Worm (Caenorhabditis elegans): ENCODE measurements around the gene rbd-1.

rbd-1 gene

DNA sequence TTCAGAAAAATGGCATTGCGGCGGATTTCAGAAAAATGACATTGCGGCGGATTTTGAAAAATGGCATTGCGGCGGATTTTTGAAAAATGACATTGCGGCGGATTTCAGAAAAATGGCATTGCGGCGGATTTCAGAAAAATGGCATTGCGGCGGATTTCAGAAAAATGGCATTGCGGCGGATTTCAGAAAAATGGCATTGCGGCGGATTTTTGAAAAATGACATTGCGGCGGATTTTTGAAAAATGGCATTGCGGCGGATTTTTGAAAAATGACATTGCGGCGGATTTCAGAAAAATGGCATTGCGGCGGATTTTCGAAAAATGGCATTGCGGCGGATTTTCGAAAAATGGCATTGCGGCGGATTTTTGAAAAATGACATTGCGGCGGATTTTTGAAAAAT is 6.7 kb downstream of the rbd-1 start:
- peak; percentile 4; the same call in 1 of the 2 replicates for TF ChIP-seq nfya-2 (GFP tag; IDR thresholded peaks at IDR 0.05)
- 0 out of 2 replicates have a peak, but pooled peaks have one; percentile 25 for TF ChIP-seq cebp-2 (GFP tag; IDR thresholded peaks at IDR 0.05)
- 0 out of 2 replicates have a peak, but pooled peaks have one; percentile 36 for TF ChIP-seq Y53G8AR.9 (GFP tag; conservative IDR thresholded peaks at IDR 0.05)
- TF ChIP-seq F37B4.10 (GFP tag; IDR thresholded peaks at IDR 0.05) = 0 out of 2 replicates have a peak, but pooled peaks have one; percentile 63
- 0 out of 2 replicates have a peak, but pooled peaks have one; percentile 53 for TF ChIP-seq ztf-25 (GFP tag; IDR thresholded peaks at IDR 0.05)

ce11 chrIV:12741438-12741837 is 16.7 kb downstream of the rbd-1 start, which contains the start of gene T23F6.5:
Gene T23F6.5 (minus strand): TSS chrIV:12741538.
- TF ChIP-seq him-1 (tag; optimal IDR thresholded peaks at IDR 0.05) = no peak
- TF ChIP-seq F39B2.1 (GFP tag; IDR thresholded peaks at IDR 0.05) = no peak
- TF ChIP-seq hlh-26 (GFP tag; conservative IDR thresholded peaks at IDR 0.05) = no peak
- no peak for TF ChIP-seq B0336.3 (GFP tag; IDR thresholded peaks at IDR 0.05)
- no peak for TF ChIP-seq ceh-27 (GFP tag; optimal IDR thresholded peaks at IDR 0.05)
- no peak for TF ChIP-seq unc-130 (GFP tag; optimal IDR thresholded peaks at IDR 0.05)
- TF ChIP-seq Y67H2A.10 (GFP tag; conservative IDR thresholded peaks at IDR 0.05) = no peak
- TF ChIP-seq ets-4 (GFP tag; optimal IDR thresholded peaks at IDR 0.05) = no peak
- no peak for TF ChIP-seq ztf-22 (GFP tag; optimal IDR thresholded peaks at IDR 0.05)
- no peak for TF ChIP-seq rec-8 (tag; optimal IDR thresholded peaks at IDR 0.05)
- TF ChIP-seq madf-6 (GFP tag; IDR thresholded peaks at IDR 0.05) = no peak
- no peak for TF ChIP-seq sea-2 (GFP tag; IDR thresholded peaks at IDR 0.05)
- TF ChIP-seq egrh-3 (GFP tag; IDR thresholded peaks at IDR 0.05) = no peak

DNA sequence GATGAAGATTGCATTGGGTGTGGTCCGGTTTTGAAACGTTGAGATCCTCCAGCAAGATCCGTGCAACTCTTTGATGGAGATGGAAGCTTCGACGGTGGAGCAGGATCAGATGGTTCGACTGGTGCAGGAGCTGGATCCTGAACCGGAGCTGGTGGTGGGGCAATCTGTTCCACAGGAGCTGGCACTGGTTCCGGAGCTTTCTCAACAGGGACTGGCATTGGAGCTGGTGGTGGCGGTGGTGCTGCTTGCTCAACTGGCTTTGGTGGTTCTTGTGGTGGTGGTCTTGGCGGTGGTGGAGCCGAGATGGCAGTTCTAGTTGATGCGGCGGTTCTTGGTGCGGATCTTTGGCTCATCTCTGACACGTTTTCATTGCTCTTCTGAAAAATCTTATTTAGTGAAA is 18.9 kb downstream of the rbd-1 start:
- TF ChIP-seq zfh-2 (GFP tag; conservative IDR thresholded peaks at IDR 0.05) = peak; percentile 82
- peak; percentile 46; the same call in 1 of the 2 replicates for TF ChIP-seq egrh-3 (GFP tag; IDR thresholded peaks at IDR 0.05)
- TF ChIP-seq ama-1 (optimal IDR thresholded peaks at IDR 0.05) = no peak
- no peak for TF ChIP-seq ama-1 (GFP tag; optimal IDR thresholded peaks at IDR 0.05)
- no peak for TF ChIP-seq ceh-58 (GFP tag; IDR thresholded peaks at IDR 0.05)
- TF ChIP-seq F37B4.10 (GFP tag; IDR thresholded peaks at IDR 0.05) = 0 out of 2 replicates have a peak, but pooled peaks have one; percentile 30
- no peak for TF ChIP-seq D2030.7 (GFP tag; IDR thresholded peaks at IDR 0.05)

ce11 chrIV:12744713-12745112 is 19.9 kb downstream of the rbd-1 start, which contains the start of gene C36H8.1:
Gene C36H8.1 (minus strand): TSS chrIV:12744813.
- TF ChIP-seq F10E7.11 (tag; optimal IDR thresholded peaks at IDR 0.05) (no peak), xnd-1 (tag; optimal IDR thresholded peaks at IDR 0.05) (no peak), snpc-4 (GFP tag; optimal IDR thresholded peaks at IDR 0.05) (no peak), snpc-4 (tag; optimal IDR thresholded peaks at IDR 0.05) (no peak), ama-1 (optimal IDR thresholded peaks at IDR 0.05) (no peak), ama-1 (GFP tag; optimal IDR thresholded peaks at IDR 0.05) (no peak), T07F8.4 (tag; optimal IDR thresholded peaks at IDR 0.05) (no peak), F22D6.2 (tag; optimal IDR thresholded peaks at IDR 0.05) (no peak)

- TF ChIP-seq mel-28 (tag; optimal IDR thresholded peaks at IDR 0.05; ENCODE audit: borderline replicate concordance) = no peak
- no peak for TF ChIP-seq Y67H2A.10 (GFP tag; conservative IDR thresholded peaks at IDR 0.05)
These were observed 21.5 kb downstream of the rbd-1 start, which contains the start of gene inx-6 for ce11 chrIV:12746284-12746683. Gene inx-6 (plus strand): TSS chrIV:12746584.

ce11 chrIV:12748760-12749159 is 24.0 kb downstream of the rbd-1 start:
- no peak for TF ChIP-seq Y56A3A.18 (GFP tag; IDR thresholded peaks at IDR 0.05)
- no peak for TF ChIP-seq zim-3 (tag; optimal IDR thresholded peaks at IDR 0.05)
- no peak for TF ChIP-seq repo-1 (tag; optimal IDR thresholded peaks at IDR 0.05)

Measured in whole organism, young adult.